Worm (Caenorhabditis elegans) whole organism, L4 larva: Measurements from ENCODE around the gene F59G1.8.

Source experiments
- Y75B8A.6 ChIP-seq: fragments of 200-800 bp; sonication (Bioruptor generic); IDR thresholded peaks from 2 replicates; pipeline ENCODE4 v1.3.6; 2022; ENCODE audit warnings: missing genetic modification reagents, missing genetic modification characterization, missing compliant biosample characterization
- aly-2 ChIP-seq: sonication (generic microtip); optimal IDR thresholded peaks from 2 replicates; lab custom pipeline; 2018; ENCODE audit warnings: missing biosample characterization, missing genetic modification characterization
- fos-1 ChIP-seq: fragments of 150-350 bp; optimal IDR thresholded peaks from 2 replicates; lab custom pipeline; 2014; ENCODE audit warnings: missing biosample characterization, missing genetic modification characterization
- mep-1 ChIP-seq: fragments of 150-350 bp; sonication (generic microtip); optimal IDR thresholded peaks from 3 replicates; lab custom pipeline; 2014; ENCODE audit warnings: missing biosample characterization, missing genetic modification characterization
- mxl-3 ChIP-seq: fragments of 200-800 bp; sonication (Bioruptor generic); optimal IDR thresholded peaks from 2 replicates; lab custom pipeline; 2018; ENCODE audit warnings: mild to moderate bottlenecking, missing genetic modification characterization, missing compliant biosample characterization
- nhr-77 ChIP-seq: fragments of 150-350 bp; optimal IDR thresholded peaks from 2 replicates; lab custom pipeline; 2014; ENCODE audit warnings: missing biosample characterization, missing genetic modification characterization
- unc-62 ChIP-seq, 3 experiments: fragments of 150-350 bp in 1 of 3; sonication (generic microtip); optimal IDR thresholded peaks in 2 of 3; peaks in 1 of 3; 1 replicate in 1 of 3; 2 replicates in 2 of 3; lab custom pipeline; 2014 to 2017; ENCODE audit warnings: missing biosample characterization in 3 of 3, missing genetic modification characterization in 3 of 3, missing genetic modification reagents in 3 of 3, missing genotype in 1 of 3

- TF ChIP-seq unc-62 (GFP tag; optimal IDR thresholded peaks at IDR 0.05 in 1 of 2; lab: Kevin White, UChicago) (no peak), unc-62 (tag; optimal IDR thresholded peaks at IDR 0.05; lab: Kevin White, UChicago) (no peak), fos-1 (tag; lab: Kevin White, UChicago) (no peak), nhr-77 (tag; lab: Kevin White, UChicago) (no peak), mxl-3 (GFP tag; lab: Kevin White, UChicago) (no peak), aly-2 (tag; lab: Kevin White, UChicago) (no peak), mep-1 (tag; lab: Kevin White, UChicago) (no peak), Y75B8A.6 (GFP tag; lab: Robert Waterston, UW) (no peak)
Measured at ce11 chrII:5880677-5881076, 25.7 kb upstream of the F59G1.8 start.
